Worm (Caenorhabditis elegans) whole organism, mixed stage, embryonic: ENCODE data around the gene C05E11.2.

ENCODE experiments used
- M03D4.4 ChIP-seq: sonication (generic microtip); optimal IDR thresholded peaks from 2 replicates; lab custom pipeline; 2017; ENCODE audit warnings: mild to moderate bottlenecking, missing genetic modification characterization, missing compliant biosample characterization
- elt-3 ChIP-seq: fragments of 150-350 bp; optimal IDR thresholded peaks from 2 replicates; lab custom pipeline; 2014; ENCODE audit warnings: missing biosample characterization, missing genetic modification characterization
- lin-13 ChIP-seq: fragments of 150-350 bp; optimal IDR thresholded peaks from 2 replicates; lab custom pipeline; 2014; ENCODE audit warnings: missing biosample characterization, missing genetic modification characterization
- mab-5 ChIP-seq: fragments of 150-350 bp; optimal IDR thresholded peaks from 2 replicates; lab custom pipeline; 2014; ENCODE audit warnings: missing biosample characterization, missing genetic modification characterization
- mls-2 ChIP-seq: sonication (generic microtip); optimal IDR thresholded peaks from 2 replicates; lab custom pipeline; 2016; ENCODE audit warnings: mild to moderate bottlenecking, missing genetic modification characterization, moderate library complexity, missing compliant biosample characterization
- nhr-2 ChIP-seq: fragments of 150-350 bp; optimal IDR thresholded peaks from 2 replicates; lab custom pipeline; 2014; ENCODE audit warnings: missing biosample characterization, missing genetic modification characterization
- nhr-237 ChIP-seq: fragments of 150-350 bp; optimal IDR thresholded peaks from 2 replicates; lab custom pipeline; 2014; ENCODE audit warnings: missing biosample characterization, missing genetic modification characterization
- nhr-28 ChIP-seq: fragments of 150-350 bp; optimal IDR thresholded peaks from 2 replicates; lab custom pipeline; 2014; ENCODE audit warnings: missing biosample characterization, missing genetic modification characterization
- pha-4 ChIP-seq: fragments of 150-350 bp; optimal IDR thresholded peaks from 2 replicates; lab custom pipeline; 2018; ENCODE audit warnings: missing biosample characterization, missing genetic modification reagents, missing genetic modification characterization
- snpc-4 ChIP-seq: fragments of 150-350 bp; optimal IDR thresholded peaks from 2 replicates; lab custom pipeline; 2014; ENCODE audit warnings: missing biosample characterization, missing genetic modification characterization
- sptf-1 ChIP-seq: sonication (generic microtip); optimal IDR thresholded peaks from 2 replicates; lab custom pipeline; 2017; ENCODE audit warnings: mild to moderate bottlenecking, missing genetic modification characterization, moderate library complexity, missing compliant biosample characterization
- unc-120 ChIP-seq: sonication (generic microtip); optimal IDR thresholded peaks from 2 replicates; lab custom pipeline; 2017; ENCODE audit warnings: missing genetic modification characterization, missing compliant biosample characterization; ENCODE audit not compliant: poor library complexity, severe bottlenecking
- unc-39 ChIP-seq: fragments of 150-350 bp; optimal IDR thresholded peaks from 2 replicates; lab custom pipeline; 2014; ENCODE audit warnings: missing biosample characterization, missing genetic modification characterization
- ztf-11 ChIP-seq: fragments of 150-350 bp; optimal IDR thresholded peaks from 2 replicates; lab custom pipeline; 2014; ENCODE audit warnings: missing biosample characterization, missing genetic modification characterization

DNA sequence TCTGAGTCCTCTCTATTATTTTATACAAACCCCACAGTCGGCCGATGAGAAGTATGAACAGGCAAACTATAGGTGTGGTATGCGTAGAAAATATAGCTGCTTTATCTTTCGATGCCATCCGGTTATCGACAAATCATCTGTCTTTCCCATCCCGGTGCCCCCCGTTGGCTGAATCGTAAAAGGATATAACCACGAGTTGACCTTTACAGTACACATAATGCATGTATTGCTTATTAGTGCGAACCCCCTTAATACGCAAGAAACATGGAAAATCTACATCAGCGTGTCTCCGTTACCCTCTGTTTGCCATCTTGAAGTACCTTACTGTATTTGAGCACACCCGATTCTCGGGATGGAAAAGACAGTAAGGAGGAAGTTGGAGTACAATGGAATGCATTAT is 37.8 kb upstream of the C05E11.2 start:
- TF ChIP-seq pha-4 (tag; lab: Kevin White, UChicago) = no peak
- no peak for TF ChIP-seq snpc-4 (tag; lab: Kevin White, UChicago)
- no peak for TF ChIP-seq M03D4.4 (tag; lab: Kevin White, UChicago)
- no peak for TF ChIP-seq elt-3 (tag; lab: Kevin White, UChicago)
- TF ChIP-seq nhr-2 (tag; lab: Kevin White, UChicago) = peak; percentile 58
- no peak for TF ChIP-seq lin-13 (tag; lab: Kevin White, UChicago)
- TF ChIP-seq nhr-28 (tag; lab: Kevin White, UChicago) = no peak
- TF ChIP-seq ztf-11 = no peak
- no peak for TF ChIP-seq mls-2
- TF ChIP-seq mab-5 (tag; lab: Kevin White, UChicago) = no peak
- TF ChIP-seq unc-120 = no peak
- TF ChIP-seq nhr-237 = no peak
- no peak for TF ChIP-seq sptf-1 (tag; lab: Kevin White, UChicago)
- no peak for TF ChIP-seq unc-39 (tag; lab: Kevin White, UChicago)
